Worm (Caenorhabditis elegans) whole organism, L4/young adult: ENCODE data around the gene sqd-1.
"Not testable (repeated sequence)": the region's sequence is repeated elsewhere in the genome, so short reads cannot be mapped to it uniquely, and the experiment has no call there.

Source experiments
- W03F9.2 ChIP-seq: fragments of 150-350 bp; optimal IDR thresholded peaks from 2 replicates; lab custom pipeline; 2014; ENCODE audit warnings: missing biosample characterization, missing genetic modification characterization
- him-1 ChIP-seq: sonication (generic microtip); optimal IDR thresholded peaks from 2 replicates; lab custom pipeline; 2016; ENCODE audit warnings: missing genotype, missing genetic modification reagents, missing genetic modification characterization, missing compliant biosample characterization

DNA sequence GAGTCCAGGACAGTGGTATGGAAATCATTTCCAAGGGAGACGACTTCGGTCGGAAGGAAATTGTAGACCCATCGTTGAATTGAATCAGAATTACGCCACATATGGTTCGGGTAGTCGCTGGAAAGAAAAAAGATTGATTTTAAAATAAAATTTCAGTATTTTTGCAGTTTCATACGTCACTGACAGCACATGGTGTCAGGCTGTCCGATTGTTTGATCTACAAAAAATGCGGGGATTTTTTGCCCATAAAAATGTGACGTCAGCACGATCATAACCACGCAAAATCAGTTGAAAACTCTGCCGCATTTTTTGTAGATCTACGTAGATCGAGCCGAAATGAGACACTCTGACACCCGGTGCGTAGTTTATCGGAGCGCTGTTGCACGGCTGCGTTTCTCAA, 6.6 kb upstream of the sqd-1 start, which contains the start of gene Y73B6BL.12:
- not testable (repeated sequence) for TF ChIP-seq him-1, W03F9.2 (tag; lab: Kevin White, UChicago)
